Worm (Caenorhabditis elegans) whole organism, L4/young adult: ENCODE measurements around the gene R02F11.3.
A peak's percentile ranks its signal among the peaks of the same experiment; 100 is the strongest.

Source experiments
- W03F9.2 ChIP-seq: fragments of 150-350 bp; optimal IDR thresholded peaks from 2 replicates; lab custom pipeline; 2014; ENCODE audit warnings: missing biosample characterization, missing genetic modification characterization
- dao-5 ChIP-seq: sonication (generic microtip); optimal IDR thresholded peaks from 2 replicates; lab custom pipeline; 2016; ENCODE audit warnings: missing genotype, missing genetic modification characterization, moderate library complexity, missing compliant biosample characterization
- him-1 ChIP-seq: sonication (generic microtip); optimal IDR thresholded peaks from 2 replicates; lab custom pipeline; 2016; ENCODE audit warnings: missing genotype, missing genetic modification reagents, missing genetic modification characterization, missing compliant biosample characterization

The R02F11.3 gene

ce11 chrV:4805847-4806246 lies at the start of gene R02F11.3:
TSS of gene R02F11.3 (minus strand) at chrV:4805947.
- TF ChIP-seq dao-5 (tag; lab: Kevin White, UChicago) (no peak), him-1 (tag; lab: Kevin White, UChicago) (no peak), W03F9.2 (tag; lab: Kevin White, UChicago) (no peak)

ce11 chrV:4851969-4852368 lies 46.2 kb upstream of the R02F11.3 start:
- no peak for TF ChIP-seq W03F9.2 (tag; lab: Kevin White, UChicago)
- TF ChIP-seq him-1 (tag; lab: Kevin White, UChicago): no peak
- TF ChIP-seq dao-5 (tag; lab: Kevin White, UChicago): no peak

DNA sequence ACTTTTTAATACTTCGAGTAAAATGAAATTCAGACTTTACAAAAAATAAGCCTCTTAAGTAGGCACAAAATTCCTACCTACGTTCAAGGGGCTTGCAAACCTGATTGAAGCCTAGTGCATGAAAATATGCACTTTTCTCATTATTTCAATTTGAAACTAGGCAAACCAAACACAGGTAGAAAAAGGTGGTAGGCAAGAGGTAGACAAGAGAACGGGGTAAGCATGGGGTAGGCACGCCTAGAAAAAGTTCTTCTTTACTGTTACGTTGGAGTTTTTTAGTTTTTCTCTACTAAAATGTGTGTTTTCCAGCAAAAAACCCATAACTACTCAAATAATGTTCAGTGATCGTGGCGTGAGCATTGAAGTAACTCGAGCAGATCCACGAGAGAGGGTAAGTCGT lies 45.4 kb upstream of the R02F11.3 start, which contains the start of gene nex-4:
Gene nex-4 (plus strand): TSS at position 301 of the 400 bp plus-strand sequence.
- TF ChIP-seq W03F9.2 (tag; lab: Kevin White, UChicago) (no peak), dao-5 (tag; lab: Kevin White, UChicago) (no peak), him-1 (tag; lab: Kevin White, UChicago) (no peak)

DNA sequence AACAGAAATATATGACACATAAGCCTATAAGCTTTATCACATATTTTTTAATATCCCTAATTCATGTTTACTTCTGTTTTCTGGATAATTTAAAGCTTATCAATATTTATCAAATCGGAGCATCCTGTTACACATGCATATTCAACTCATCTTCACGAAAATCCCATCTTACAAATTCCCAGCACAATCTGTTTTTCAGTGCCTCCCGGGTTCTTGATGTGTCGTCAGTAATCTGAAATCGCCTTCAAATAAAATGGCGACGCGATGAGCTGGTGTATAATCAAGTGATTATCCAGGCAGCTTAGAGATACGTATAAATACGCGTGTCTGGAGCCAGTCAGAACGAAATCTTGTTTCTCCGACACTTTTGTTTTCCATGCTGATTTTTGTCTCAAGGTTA lies 44.7 kb upstream of the R02F11.3 start:
- TF ChIP-seq W03F9.2 (tag; lab: Kevin White, UChicago) (no peak), him-1 (tag; lab: Kevin White, UChicago) (no peak), dao-5 (tag; lab: Kevin White, UChicago) (no peak)

DNA sequence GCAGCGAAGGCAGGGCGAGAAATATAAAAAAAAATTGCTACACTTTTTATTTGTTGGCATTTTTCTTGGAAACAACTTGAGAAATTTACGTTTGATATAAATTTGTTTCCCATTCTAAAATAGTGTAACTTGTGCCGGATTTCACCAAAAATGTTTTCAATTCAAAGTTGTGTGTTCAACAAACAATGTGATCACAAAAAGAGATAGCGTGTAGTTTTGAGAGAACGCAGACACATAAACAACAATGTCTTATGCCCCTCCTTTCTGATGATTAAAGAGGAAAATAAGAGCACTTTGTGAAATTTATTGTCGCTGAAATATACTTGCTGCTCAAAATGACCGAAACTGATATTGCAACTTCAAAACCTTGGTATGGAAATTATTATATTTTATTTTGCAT lies 41.7 kb upstream of the R02F11.3 start, which contains the start of gene abhd-5.1:
Gene abhd-5.1 (plus strand): TSS at position 230 of the 400 bp plus-strand sequence.
- TF ChIP-seq W03F9.2 (tag; lab: Kevin White, UChicago) (peak; percentile 20), dao-5 (tag; lab: Kevin White, UChicago) (no peak), him-1 (tag; lab: Kevin White, UChicago) (no peak)

DNA sequence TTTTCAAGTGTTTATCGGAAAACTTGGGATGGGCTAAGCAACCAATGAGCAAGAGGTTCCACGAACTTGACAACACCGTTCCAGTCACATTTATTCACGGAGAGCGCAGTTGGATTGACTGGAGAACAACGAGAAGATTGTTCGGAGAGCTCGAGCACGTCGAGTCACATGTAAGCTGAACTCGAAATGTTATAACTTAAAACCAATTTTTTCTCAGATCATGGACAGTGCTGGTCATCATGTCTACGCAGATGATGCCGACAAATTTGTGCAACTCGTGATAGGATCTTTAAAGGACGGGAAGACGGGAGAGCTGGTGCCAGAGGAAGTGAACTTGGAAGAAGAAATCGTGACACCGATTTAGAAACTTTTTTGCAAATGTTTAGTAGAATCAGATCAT lies 40.8 kb upstream of the R02F11.3 start:
- TF ChIP-seq dao-5 (tag; lab: Kevin White, UChicago) (no peak), W03F9.2 (tag; lab: Kevin White, UChicago) (no peak), him-1 (tag; lab: Kevin White, UChicago) (no peak)

ce11 chrV:4844591-4844990 lies 38.8 kb upstream of the R02F11.3 start, which contains the start of gene abhd-5.2:
TSS of gene abhd-5.2 (plus strand) at chrV:4844685.
- peak; percentile 11 for TF ChIP-seq W03F9.2 (tag; lab: Kevin White, UChicago)
- TF ChIP-seq dao-5 (tag; lab: Kevin White, UChicago): no peak
- no peak for TF ChIP-seq him-1 (tag; lab: Kevin White, UChicago)

- TF ChIP-seq him-1 (tag; lab: Kevin White, UChicago): no peak
- no peak for TF ChIP-seq dao-5 (tag; lab: Kevin White, UChicago)
- TF ChIP-seq W03F9.2 (tag; lab: Kevin White, UChicago): no peak
These were observed 36.8 kb upstream of the R02F11.3 start, which contains the start of the genes cwp-2 and cwp-3 for ce11 chrV:4842544-4842943. TSS of gene cwp-2 (minus strand) at chrV:4842644. TSS of gene cwp-3 (plus strand) at chrV:4842836.

- TF ChIP-seq W03F9.2 (tag; lab: Kevin White, UChicago): no peak
- TF ChIP-seq dao-5 (tag; lab: Kevin White, UChicago): no peak
- TF ChIP-seq him-1 (tag; lab: Kevin White, UChicago): no peak
These were observed 35.4 kb upstream of the R02F11.3 start, which contains the start of gene cwp-1 for ce11 chrV:4841179-4841578. TSS of gene cwp-1 (minus strand) at chrV:4841279.

DNA sequence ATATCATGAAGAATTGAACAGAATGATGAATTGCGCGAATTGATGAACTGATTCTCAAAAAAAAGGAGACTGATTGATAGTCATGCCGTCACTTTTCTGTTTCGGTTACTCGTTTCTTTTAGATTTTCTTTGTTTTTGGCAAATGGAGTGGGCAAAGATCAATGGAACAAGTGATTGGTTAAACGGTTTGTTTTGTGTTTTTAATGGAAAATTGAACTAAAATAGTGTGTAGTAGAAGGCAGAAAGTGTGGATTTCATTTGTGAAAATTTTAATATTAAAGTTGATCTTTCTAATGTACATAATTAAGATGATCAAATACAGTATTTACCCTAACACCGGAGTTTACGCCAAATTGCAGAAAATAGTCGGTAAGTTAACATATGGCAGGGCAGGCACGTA lies 34.2 kb upstream of the R02F11.3 start, which contains the start of gene nas-9:
Gene nas-9 (minus strand): TSS at position 101 of the 400 bp plus-strand sequence.
- TF ChIP-seq him-1 (tag; lab: Kevin White, UChicago): no peak
- TF ChIP-seq dao-5 (tag; lab: Kevin White, UChicago): no peak
- TF ChIP-seq W03F9.2 (tag; lab: Kevin White, UChicago): no peak

DNA sequence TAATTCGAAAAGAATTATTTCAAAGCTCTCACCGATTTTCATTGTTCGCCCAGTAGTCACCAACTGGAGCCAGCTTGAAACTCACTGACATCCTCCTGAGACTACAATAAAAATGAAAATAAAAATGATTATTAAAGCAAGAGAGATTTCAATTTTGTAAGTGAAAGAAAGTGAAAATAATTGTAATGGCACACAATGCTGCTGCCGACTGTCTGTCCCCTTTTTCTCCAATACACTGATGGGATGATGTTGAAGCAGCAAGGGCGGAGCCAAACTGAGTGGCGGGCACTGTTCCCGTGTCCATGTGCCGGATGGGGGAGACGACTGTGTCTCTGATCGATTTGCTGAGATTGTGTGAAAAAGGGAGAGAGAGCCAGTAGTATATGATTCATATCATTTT lies 28.5 kb upstream of the R02F11.3 start, which contains the start of gene C37H5.14:
Gene C37H5.14 (minus strand): TSS at position 101 of the 400 bp plus-strand sequence.
- TF ChIP-seq him-1 (tag; lab: Kevin White, UChicago): no peak
- TF ChIP-seq W03F9.2 (tag; lab: Kevin White, UChicago): no peak
- no peak for TF ChIP-seq dao-5 (tag; lab: Kevin White, UChicago)

- TF ChIP-seq W03F9.2 (tag; lab: Kevin White, UChicago) (peak; percentile 93), him-1 (tag; lab: Kevin White, UChicago) (peak; percentile 14), dao-5 (tag; lab: Kevin White, UChicago) (no peak)
These were observed 21.1 kb upstream of the R02F11.3 start, which contains the start of the genes hsp-6 and C37H5.5 for ce11 chrV:4826710-4827380. TSS of gene hsp-6 (minus strand) at chrV:4826760. TSS of gene C37H5.5 (plus strand) at chrV:4827360.

DNA sequence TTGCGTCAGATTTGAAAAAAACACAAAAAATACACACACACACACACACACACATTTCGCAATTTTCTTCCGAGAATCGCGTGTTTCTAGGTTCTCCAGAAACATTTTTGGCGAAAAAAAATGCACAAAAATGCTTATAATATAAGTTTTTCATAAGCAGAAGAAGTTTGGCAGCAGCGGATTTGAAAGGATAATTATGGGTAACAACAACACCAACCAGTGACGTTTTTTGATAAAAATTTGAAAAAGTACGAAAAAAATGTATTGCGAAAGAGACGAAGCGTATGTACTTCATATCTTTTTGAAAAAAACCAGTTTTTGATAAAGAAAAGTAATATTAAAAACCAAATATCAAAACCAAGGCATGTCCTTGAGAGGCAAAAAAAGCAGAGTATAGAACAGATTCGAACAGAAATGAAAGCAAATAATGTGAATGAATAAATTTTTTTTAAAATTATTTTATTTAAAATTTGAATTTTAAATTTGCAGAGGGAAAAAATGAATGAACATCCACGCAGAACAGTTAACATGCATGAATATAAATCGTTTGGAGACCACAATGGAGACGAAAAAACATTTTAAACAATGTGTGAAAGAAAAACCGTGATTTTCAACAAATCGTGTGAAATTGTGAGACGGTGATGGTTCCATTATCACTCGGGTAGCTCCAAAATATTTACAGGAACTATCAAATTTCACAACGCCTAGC lies 18.1 kb upstream of the R02F11.3 start:
- TF ChIP-seq W03F9.2 (tag; lab: Kevin White, UChicago) (peak; percentile 11), him-1 (tag; lab: Kevin White, UChicago) (peak; percentile 0), dao-5 (tag; lab: Kevin White, UChicago) (no peak)
